Worm (Caenorhabditis elegans) whole organism, young adult: ENCODE measurements around the gene atgp-1.

Experiments
- B0019.2 ChIP-seq: fragments of 200-800 bp; sonication (Bioruptor generic); conservative IDR thresholded peaks from 2 replicates; pipeline ENCODE4 v1.3.6; 2022; ENCODE audit warnings: missing genetic modification reagents, missing genetic modification characterization, missing compliant biosample characterization
- C06A6.2 ChIP-seq: fragments of 200-800 bp; sonication (Bioruptor generic); conservative IDR thresholded peaks from 2 replicates; pipeline ENCODE4 v1.3.6; 2022; ENCODE audit warnings: missing genetic modification characterization, missing compliant biosample characterization
- C17E4.6 ChIP-seq: fragments of 200-800 bp; sonication (Bioruptor generic); IDR thresholded peaks from 2 replicates; pipeline ENCODE4 v1.3.6; 2022; ENCODE audit warnings: missing genetic modification reagents, missing genetic modification characterization, missing compliant biosample characterization
- F10E7.11 ChIP-seq: sonication (generic microtip); optimal IDR thresholded peaks from 2 replicates; lab custom pipeline; 2017; ENCODE audit warnings: mild to moderate bottlenecking, missing genetic modification characterization, moderate library complexity, missing compliant biosample characterization
- F39B2.1 ChIP-seq: fragments of 200-800 bp; sonication (Bioruptor generic); IDR thresholded peaks from 2 replicates; pipeline ENCODE4 v1.3.6; 2022; ENCODE audit warnings: missing genetic modification reagents, missing genetic modification characterization, missing compliant biosample characterization
- F49E8.2 ChIP-seq: sonication (generic microtip); optimal IDR thresholded peaks from 3 replicates; lab custom pipeline; 2017; ENCODE audit warnings: missing genetic modification characterization, mild to moderate bottlenecking, missing compliant biosample characterization, antibody characterized with exemption, moderate library complexity; ENCODE audit not compliant: insufficient read depth
- F52B5.7 ChIP-seq: sonication (generic microtip); optimal IDR thresholded peaks from 2 replicates; lab custom pipeline; 2016; ENCODE audit warnings: mild to moderate bottlenecking, missing genetic modification characterization, missing compliant biosample characterization
- T26A5.8 ChIP-seq: sonication (generic microtip); optimal IDR thresholded peaks from 2 replicates; lab custom pipeline; 2016; ENCODE audit warnings: missing genetic modification characterization, missing compliant biosample characterization
- Y67H2A.10 ChIP-seq: fragments of 200-800 bp; sonication (Bioruptor generic); conservative IDR thresholded peaks from 2 replicates; pipeline ENCODE4 v1.3.6; 2022; ENCODE audit warnings: missing genetic modification reagents, missing genetic modification characterization, missing compliant biosample characterization
- ZK185.1 ChIP-seq: sonication (generic microtip); optimal IDR thresholded peaks from 2 replicates; lab custom pipeline; 2016; ENCODE audit warnings: mild to moderate bottlenecking, missing genetic modification characterization, missing compliant biosample characterization; ENCODE audit not compliant: poor library complexity, severe bottlenecking
- aptf-2 ChIP-seq: fragments of 200-800 bp; sonication (Bioruptor generic); conservative IDR thresholded peaks from 2 replicates; pipeline ENCODE4 v1.3.6; 2022; ENCODE audit warnings: missing genetic modification reagents, missing genetic modification characterization, missing compliant biosample characterization
- atf-7 ChIP-seq: sonication (generic microtip); optimal IDR thresholded peaks from 2 replicates; lab custom pipeline; 2017; ENCODE audit warnings: mild to moderate bottlenecking, missing genetic modification characterization, missing compliant biosample characterization
- ccch-3 ChIP-seq: fragments of 200-800 bp; sonication (Bioruptor generic); optimal IDR thresholded peaks from 2 replicates; lab custom pipeline; 2018; ENCODE audit warnings: mild to moderate bottlenecking, missing genetic modification characterization, missing compliant biosample characterization
- cebp-1 ChIP-seq, 2 experiments: fragments of 200-800 bp in 1 of 2; sonication (Bioruptor generic) in 1 of 2; sonication (generic microtip) in 1 of 2; IDR thresholded peaks in 1 of 2; optimal IDR thresholded peaks in 1 of 2; 2 replicates each; pipeline versions ENCODE4 v1.3.6 to Lab custom; 2017 to 2022; ENCODE audit warnings: missing compliant biosample characterization in 2 of 2, missing genetic modification characterization in 2 of 2, mild to moderate bottlenecking in 1 of 2, missing genetic modification reagents in 1 of 2, moderate library complexity in 1 of 2
- ceh-79 ChIP-seq: sonication (generic microtip); optimal IDR thresholded peaks from 2 replicates; lab custom pipeline; 2017; ENCODE audit warnings: mild to moderate bottlenecking, missing genetic modification characterization, missing compliant biosample characterization
- die-1 ChIP-seq: sonication (generic microtip); optimal IDR thresholded peaks from 2 replicates; lab custom pipeline; 2016; ENCODE audit warnings: missing genotype, mild to moderate bottlenecking, missing genetic modification characterization, missing compliant biosample characterization
- ekl-4 ChIP-seq: fragments of 200-800 bp; sonication (Bioruptor generic); IDR thresholded peaks from 2 replicates; pipeline ENCODE4 v1.3.6; 2022; ENCODE audit warnings: missing genetic modification reagents, missing genetic modification characterization, missing compliant biosample characterization
- hsf-1 ChIP-seq: fragments of 200-800 bp; sonication (Bioruptor generic); IDR thresholded peaks from 2 replicates; pipeline ENCODE4 v1.3.6; 2022; ENCODE audit warnings: missing genetic modification reagents, missing genetic modification characterization, missing compliant biosample characterization
- lin-40 ChIP-seq: sonication (generic microtip); optimal IDR thresholded peaks from 2 replicates; lab custom pipeline; 2016; ENCODE audit warnings: missing genetic modification characterization, mild to moderate bottlenecking, missing compliant biosample characterization, missing genotype, missing genetic modification reagents
- lin-54 ChIP-seq: fragments of 200-800 bp; sonication (Bioruptor generic); optimal IDR thresholded peaks from 2 replicates; lab custom pipeline; 2018; ENCODE audit warnings: mild to moderate bottlenecking, missing genetic modification characterization, missing compliant biosample characterization
- lsl-1 ChIP-seq: fragments of 200-800 bp; sonication (Bioruptor generic); optimal IDR thresholded peaks from 2 replicates; lab custom pipeline; 2018; ENCODE audit warnings: mild to moderate bottlenecking, missing genetic modification characterization, moderate library complexity, missing compliant biosample characterization
- madf-10 ChIP-seq: sonication (generic microtip); optimal IDR thresholded peaks from 2 replicates; lab custom pipeline; 2016; ENCODE audit warnings: mild to moderate bottlenecking, missing genetic modification characterization, missing compliant biosample characterization
- madf-3 ChIP-seq: fragments of 200-800 bp; sonication (Bioruptor generic); IDR thresholded peaks from 2 replicates; pipeline ENCODE4 v1.3.6; 2022; ENCODE audit warnings: missing genetic modification reagents, missing genetic modification characterization, missing compliant biosample characterization
- mel-28 ChIP-seq: sonication (generic microtip); optimal IDR thresholded peaks from 2 replicates; lab custom pipeline; 2016; ENCODE audit warnings: borderline replicate concordance, mild to moderate bottlenecking, missing genetic modification characterization, missing compliant biosample characterization
- mes-4 ChIP-seq: sonication (generic microtip); optimal IDR thresholded peaks from 2 replicates; lab custom pipeline; 2016; ENCODE audit warnings: missing genotype, missing genetic modification characterization, missing compliant biosample characterization
- nfyb-1 ChIP-seq: fragments of 200-800 bp; sonication (Bioruptor generic); IDR thresholded peaks from 2 replicates; pipeline ENCODE4 v1.3.6; 2022; ENCODE audit warnings: missing genetic modification reagents, missing genetic modification characterization, missing compliant biosample characterization
- nhr-120 ChIP-seq: fragments of 200-800 bp; sonication (Bioruptor generic); IDR thresholded peaks from 2 replicates; pipeline ENCODE4 v1.3.6; 2022; ENCODE audit warnings: missing genetic modification characterization, missing compliant biosample characterization
- nhr-27 ChIP-seq: fragments of 200-800 bp; sonication (Bioruptor generic); optimal IDR thresholded peaks from 2 replicates; lab custom pipeline; 2018; ENCODE audit warnings: mild to moderate bottlenecking, missing genetic modification characterization, moderate library complexity, missing compliant biosample characterization
- nhr-80 ChIP-seq: sonication (generic microtip); optimal IDR thresholded peaks from 2 replicates; lab custom pipeline; 2016; ENCODE audit warnings: missing genetic modification characterization, missing compliant biosample characterization
- pbrm-1 ChIP-seq: fragments of 200-800 bp; sonication (Bioruptor generic); IDR thresholded peaks from 2 replicates; pipeline ENCODE4 v1.3.6; 2022; ENCODE audit warnings: missing genetic modification reagents, missing genetic modification characterization, missing compliant biosample characterization
- rpc-1 ChIP-seq, 2 experiments: fragments of 150-350 bp in 1 of 2; sonication (generic microtip) in 1 of 2; optimal IDR thresholded peaks; 2 replicates each; lab custom pipeline; 2014 to 2018; ENCODE audit warnings: missing biosample characterization in 1 of 2, missing genetic modification characterization in 1 of 2, missing genetic modification reagents in 1 of 2, missing genotype in 1 of 2
- unc-62 ChIP-seq: fragments of 150-350 bp; optimal IDR thresholded peaks from 2 replicates; lab custom pipeline; 2014; ENCODE audit warnings: missing biosample characterization, missing genetic modification reagents, missing genetic modification characterization

Gene atgp-1

DNA sequence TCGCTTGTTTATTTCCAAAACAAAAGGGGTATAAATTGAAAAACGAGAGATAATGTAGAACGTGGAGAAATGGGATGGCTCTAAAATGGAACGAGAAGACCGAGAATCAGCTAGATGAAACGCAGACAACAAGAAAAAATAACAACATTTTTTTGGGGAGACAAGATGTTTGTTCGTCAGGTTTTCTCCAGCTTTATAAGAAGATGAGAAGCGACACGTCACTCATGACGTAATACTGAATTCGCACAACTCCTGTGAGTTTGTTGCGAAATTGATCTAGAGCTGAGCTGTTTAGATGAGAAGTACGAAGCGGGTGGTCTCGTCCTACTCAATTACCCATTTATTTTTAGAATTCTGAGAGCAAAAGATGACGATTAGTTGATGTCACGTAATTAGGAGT is 16.1 kb downstream of the atgp-1 start (continued):
- TF ChIP-seq lin-40 (peak; percentile 33), C17E4.6 (GFP tag; lab: Robert Waterston, UW) (no peak), nhr-120 (GFP tag; lab: Robert Waterston, UW) (no peak), atf-7 (peak; percentile 30), F10E7.11 (tag; lab: Kevin White, UChicago) (no peak)

DNA sequence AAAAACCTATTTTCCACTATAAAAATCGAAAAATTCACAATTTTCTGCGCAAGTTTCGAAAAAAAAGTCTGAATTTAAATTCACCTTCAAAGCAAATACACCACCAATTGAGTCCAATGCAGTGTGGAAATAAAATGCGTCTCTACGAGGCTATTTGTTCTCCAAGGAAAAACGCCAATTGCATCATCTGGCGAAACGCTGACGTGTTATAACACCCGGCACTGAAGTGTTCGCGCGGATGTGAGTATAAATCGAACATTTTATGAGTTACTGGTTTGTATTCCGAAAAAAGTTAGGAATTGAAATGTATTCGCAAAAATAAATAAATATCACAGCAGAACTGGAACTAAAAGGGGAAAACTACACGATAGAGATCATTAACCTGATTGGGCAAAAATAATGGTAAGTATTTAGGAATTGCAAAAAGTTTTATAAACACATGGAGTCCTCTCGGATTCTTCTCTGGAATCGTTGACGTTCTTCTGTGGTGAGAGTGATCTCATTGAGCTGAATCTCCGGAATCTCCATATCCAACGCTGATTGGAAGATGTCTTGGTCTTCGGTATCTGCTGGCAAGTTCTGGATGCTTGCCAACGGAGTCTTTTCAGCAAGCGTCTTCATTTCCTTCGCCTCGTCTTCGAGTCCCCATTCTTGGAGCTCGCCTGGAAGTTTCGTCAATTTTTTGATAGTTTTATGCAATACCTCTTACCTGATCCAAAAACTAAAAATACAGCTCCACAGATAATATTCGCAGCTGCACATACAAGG is 18.9 kb downstream of the atgp-1 start, which contains the start of gene zipt-7.1:
Gene zipt-7.1, minus strand, starts transcription at position 232 of the 768 bp plus-strand sequence.
- TF ChIP-seq F49E8.2 (no peak), madf-3 (GFP tag; lab: Robert Waterston, UW) (0 out of 2 replicates have a peak, but pooled peaks have one; percentile 62), nfyb-1 (GFP tag; lab: Robert Waterston, UW) (0 out of 2 replicates have a peak, but pooled peaks have one; percentile 28)

DNA sequence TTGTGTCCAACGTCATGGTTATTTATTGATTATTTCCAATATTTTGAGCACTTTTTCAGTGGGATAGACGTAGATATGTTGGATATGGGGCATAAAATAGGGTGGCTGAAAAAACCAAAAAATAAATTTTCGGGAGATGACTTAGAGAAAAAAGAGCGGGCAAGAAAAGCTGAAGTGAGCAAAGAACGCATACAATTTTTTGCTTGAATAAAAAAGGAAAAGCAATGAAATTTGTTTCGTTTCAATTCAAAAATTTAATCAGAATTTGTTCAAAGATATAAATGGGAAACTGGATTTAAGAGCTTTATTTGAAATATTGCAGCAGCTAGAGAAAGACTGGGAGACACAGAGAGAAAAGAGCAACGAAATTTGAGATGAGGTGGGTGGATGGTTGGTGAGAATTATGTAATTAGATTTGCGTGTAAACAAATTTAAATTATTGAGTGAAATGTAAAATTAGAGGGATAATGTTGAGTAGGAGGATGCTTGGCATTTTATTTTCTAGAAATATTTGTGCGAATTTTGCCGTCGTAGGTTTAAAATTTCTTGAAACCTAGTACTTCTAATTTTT is 22.6 kb downstream of the atgp-1 start, which contains the start of the genes T28F3.11 and slc-17.4:
Gene T28F3.11, minus strand, starts transcription at position 51 of the 571 bp plus-strand sequence.
Gene slc-17.4, minus strand, starts transcription at position 105 of the 571 bp plus-strand sequence.
- TF ChIP-seq nhr-80 (tag; lab: Kevin White, UChicago), result no peak
- TF ChIP-seq F39B2.1 (GFP tag; lab: Robert Waterston, UW), result no peak
- no peak for TF ChIP-seq madf-10 (tag; lab: Kevin White, UChicago)
- TF ChIP-seq ZK185.1 (tag; lab: Kevin White, UChicago), result no peak
- TF ChIP-seq B0019.2, result no peak
- TF ChIP-seq Y67H2A.10 (GFP tag; lab: Robert Waterston, UW), result no peak
- no peak for TF ChIP-seq cebp-1 (GFP tag; IDR thresholded peaks at IDR 0.05; lab: Robert Waterston, UW)
- no peak for TF ChIP-seq cebp-1 (tag; optimal IDR thresholded peaks at IDR 0.05; lab: Kevin White, UChicago)
- no peak for TF ChIP-seq die-1
- no peak for TF ChIP-seq pbrm-1
- no peak for TF ChIP-seq F52B5.7
- no peak for TF ChIP-seq unc-62
- no peak for TF ChIP-seq C06A6.2
- TF ChIP-seq T26A5.8, result no peak
- TF ChIP-seq ceh-79 (tag; lab: Kevin White, UChicago), result no peak

DNA sequence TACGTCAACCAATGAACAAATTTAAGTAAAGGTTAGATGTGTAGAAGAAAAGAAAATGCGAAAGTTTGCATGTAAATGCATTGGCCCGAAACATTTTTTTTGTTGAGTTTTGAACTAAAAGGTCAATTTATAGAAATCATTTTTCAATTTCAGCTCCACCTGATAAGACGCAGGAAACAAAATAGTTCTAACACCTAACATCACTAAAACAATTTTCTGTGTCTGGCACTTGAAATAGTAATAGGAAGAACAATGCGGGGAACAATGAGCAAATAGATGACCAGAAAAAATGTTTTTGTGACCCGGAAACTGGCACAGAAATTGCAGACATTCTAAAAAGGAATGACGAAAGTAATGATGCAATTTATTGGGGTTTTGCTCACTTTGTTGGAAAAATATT is 23.2 kb downstream of the atgp-1 start:
- TF ChIP-seq nhr-80 (tag; lab: Kevin White, UChicago) (peak; percentile 45), mel-28 (tag; lab: Kevin White, UChicago) (no peak)

DNA sequence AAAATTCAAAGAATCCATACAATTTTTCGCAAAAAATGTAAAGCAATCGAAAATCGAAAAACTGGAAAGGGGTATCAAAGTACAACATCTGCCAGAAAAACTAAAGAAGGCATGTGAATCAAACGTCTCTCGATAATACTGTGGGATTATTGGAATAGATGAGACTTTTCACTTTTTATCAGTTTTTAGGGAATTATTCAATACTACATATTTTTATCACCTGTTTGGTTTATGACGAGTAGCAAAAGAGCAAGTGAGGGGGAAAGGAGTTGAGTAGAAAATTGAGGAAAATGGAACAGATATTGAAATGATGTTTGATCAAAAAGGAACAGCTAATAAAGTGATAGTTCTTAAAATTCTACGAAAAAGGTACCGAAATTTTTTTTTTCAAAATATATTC is 23.9 kb downstream of the atgp-1 start:
- no peak for TF ChIP-seq cebp-1 (GFP tag; IDR thresholded peaks at IDR 0.05; lab: Robert Waterston, UW)
- TF ChIP-seq cebp-1 (tag; optimal IDR thresholded peaks at IDR 0.05; lab: Kevin White, UChicago), result no peak
- TF ChIP-seq nhr-80 (tag; lab: Kevin White, UChicago), result peak; percentile 9
- TF ChIP-seq, all 124 proteins: peak for 1

DNA sequence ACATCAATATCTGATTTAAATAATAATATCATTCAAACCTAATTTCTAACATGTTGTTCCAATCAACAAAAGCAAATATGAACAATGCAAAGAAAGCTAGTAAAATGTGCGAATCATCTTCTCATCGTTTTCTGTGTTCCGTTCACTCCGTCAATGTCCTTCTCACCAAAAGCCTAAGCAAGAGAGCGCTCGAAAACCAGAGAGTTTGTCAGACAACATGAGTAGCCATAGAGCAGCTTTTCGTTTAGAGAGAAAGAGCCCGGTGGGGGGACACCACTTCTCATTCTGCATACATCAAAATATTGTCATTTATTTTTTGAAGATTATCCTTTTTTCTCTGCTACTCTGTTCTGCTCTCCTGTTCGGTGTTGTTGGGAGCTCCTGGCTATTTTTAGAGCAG is 24.5 kb downstream of the atgp-1 start:
- no peak for TF ChIP-seq T26A5.8
- no peak for TF ChIP-seq ekl-4
- TF ChIP-seq ccch-3 (GFP tag; lab: Kevin White, UChicago), result no peak
- no peak for TF ChIP-seq hsf-1 (GFP tag; lab: Robert Waterston, UW)
- no peak for TF ChIP-seq C06A6.2
- TF ChIP-seq aptf-2 (GFP tag; lab: Robert Waterston, UW), result no peak
- TF ChIP-seq rpc-1 (optimal IDR thresholded peaks at IDR 0.05; lab: Kevin White, UChicago), result no peak
- no peak for TF ChIP-seq rpc-1 (tag; optimal IDR thresholded peaks at IDR 0.05; lab: Kevin White, UChicago)
- no peak for TF ChIP-seq mes-4 (tag; lab: Kevin White, UChicago)
- no peak for TF ChIP-seq nhr-27 (tag; lab: Kevin White, UChicago)
- no peak for TF ChIP-seq lin-54 (GFP tag; lab: Kevin White, UChicago)
- no peak for TF ChIP-seq lsl-1 (GFP tag; lab: Kevin White, UChicago)
